Fruit fly (Drosophila melanogaster) whole organism, pupa: Measurements from ENCODE around the gene Nubp1.
A peak's percentile ranks its signal among the peaks of the same experiment; 100 is the strongest.

Source experiments
- CG10348 ChIP-seq: fragments of 200-800 bp; sonication (Bioruptor generic); IDR thresholded peaks from 2 replicates; pipeline ENCODE4 v1.3.6; 2022; ENCODE audit warnings: missing biosample characterization, missing genetic modification characterization
- CG12605 ChIP-seq: fragments of 200-800 bp; sonication (Bioruptor generic); IDR thresholded peaks from 2 replicates; pipeline ENCODE4 v1.3.6; 2022; ENCODE audit warnings: missing biosample characterization, missing genetic modification characterization
- CG13204 ChIP-seq: fragments of 200-800 bp; sonication (Bioruptor generic); optimal IDR thresholded peaks from 2 replicates; lab custom pipeline; 2018; ENCODE audit warnings: missing biosample characterization, mild to moderate bottlenecking, missing genetic modification characterization, moderate library complexity
- CG14655 ChIP-seq: fragments of 200-800 bp; sonication (Bioruptor generic); optimal IDR thresholded peaks from 3 replicates; lab custom pipeline; 2017; ENCODE audit warnings: mild to moderate bottlenecking, missing biosample characterization, missing genetic modification reagents, missing genetic modification characterization
- CG15710 ChIP-seq: fragments of 200-800 bp; sonication (Bioruptor generic); optimal IDR thresholded peaks from 2 replicates; lab custom pipeline; 2018; ENCODE audit warnings: missing biosample characterization, mild to moderate bottlenecking, missing genetic modification characterization, moderate library complexity
- CG17806 ChIP-seq: fragments of 200-800 bp; sonication (Bioruptor generic); optimal IDR thresholded peaks from 2 replicates; lab custom pipeline; 2018; ENCODE audit warnings: missing biosample characterization, mild to moderate bottlenecking, missing genetic modification characterization, moderate library complexity
- CG32121 ChIP-seq: fragments of 200-800 bp; sonication (Bioruptor generic); IDR thresholded peaks from 2 replicates; pipeline ENCODE4 v1.3.6; 2022; ENCODE audit warnings: missing biosample characterization, missing genetic modification characterization
- CG34367 ChIP-seq: fragments of 200-800 bp; sonication (Bioruptor generic); optimal IDR thresholded peaks from 2 replicates; lab custom pipeline; 2018; ENCODE audit warnings: missing biosample characterization, mild to moderate bottlenecking, missing genetic modification characterization
- CG4496 ChIP-seq: fragments of 200-800 bp; sonication (Bioruptor generic); IDR thresholded peaks from 3 replicates; pipeline ENCODE4 v1.3.6; 2022; ENCODE audit warnings: missing biosample characterization, missing genetic modification characterization
- CG8159 ChIP-seq: fragments of 200-800 bp; sonication (Bioruptor generic); optimal IDR thresholded peaks from 3 replicates; lab custom pipeline; 2018; ENCODE audit warnings: missing biosample characterization, mild to moderate bottlenecking, missing genetic modification characterization, moderate library complexity
- CG8301 ChIP-seq: fragments of 200-800 bp; sonication (Bioruptor generic); optimal IDR thresholded peaks from 2 replicates; lab custom pipeline; 2018; ENCODE audit warnings: missing biosample characterization, mild to moderate bottlenecking, missing genetic modification characterization
- CG9948 ChIP-seq: fragments of 200-800 bp; sonication (Bioruptor generic); optimal IDR thresholded peaks from 2 replicates; lab custom pipeline; 2018; ENCODE audit warnings: missing biosample characterization, mild to moderate bottlenecking, missing genetic modification characterization, moderate library complexity
- D1 ChIP-seq: fragments of 200-800 bp; sonication (Bioruptor generic); optimal IDR thresholded peaks from 2 replicates; lab custom pipeline; 2018; ENCODE audit warnings: missing biosample characterization, mild to moderate bottlenecking, missing genetic modification characterization, moderate library complexity
- EcR ChIP-seq: fragments of 200-800 bp; sonication (Bioruptor generic); optimal IDR thresholded peaks from 3 replicates; lab custom pipeline; 2019; ENCODE audit warnings: missing biosample characterization, missing genetic modification characterization, mild to moderate bottlenecking, moderate library complexity, missing genetic modification reagents
- Ets98B ChIP-seq: fragments of 200-800 bp; sonication (Bioruptor generic); IDR thresholded peaks from 2 replicates; pipeline ENCODE4 v1.3.6; 2022; ENCODE audit warnings: missing biosample characterization, missing genetic modification characterization
- Pif1A ChIP-seq: fragments of 200-800 bp; sonication (Bioruptor generic); optimal IDR thresholded peaks from 3 replicates; lab custom pipeline; 2016; ENCODE audit warnings: missing biosample characterization, missing genetic modification characterization
- Pif1B ChIP-seq: fragments of 200-800 bp; sonication (Bioruptor generic); optimal IDR thresholded peaks from 3 replicates; lab custom pipeline; 2016; ENCODE audit warnings: missing biosample characterization, missing genetic modification characterization
- Snoo ChIP-seq: fragments of 200-800 bp; sonication (Bioruptor generic); optimal IDR thresholded peaks from 3 replicates; lab custom pipeline; 2017; ENCODE audit warnings: missing biosample characterization, mild to moderate bottlenecking, missing genetic modification characterization, inconsistent platforms
- fd96Ca ChIP-seq: fragments of 200-800 bp; sonication (Bioruptor generic); IDR thresholded peaks from 3 replicates; pipeline ENCODE4 v1.3.6; 2022; ENCODE audit warnings: missing biosample characterization, missing genetic modification characterization
- gl ChIP-seq: fragments of 200-800 bp; sonication (Bioruptor generic); optimal IDR thresholded peaks from 2 replicates; lab custom pipeline; 2018; ENCODE audit warnings: missing biosample characterization, mild to moderate bottlenecking, missing genetic modification characterization
- rn ChIP-seq: fragments of 200-800 bp; sonication (Bioruptor generic); IDR thresholded peaks from 2 replicates; pipeline ENCODE4 v1.3.6; 2022; ENCODE audit warnings: missing biosample characterization, missing genetic modification characterization

Gene Nubp1

DNA sequence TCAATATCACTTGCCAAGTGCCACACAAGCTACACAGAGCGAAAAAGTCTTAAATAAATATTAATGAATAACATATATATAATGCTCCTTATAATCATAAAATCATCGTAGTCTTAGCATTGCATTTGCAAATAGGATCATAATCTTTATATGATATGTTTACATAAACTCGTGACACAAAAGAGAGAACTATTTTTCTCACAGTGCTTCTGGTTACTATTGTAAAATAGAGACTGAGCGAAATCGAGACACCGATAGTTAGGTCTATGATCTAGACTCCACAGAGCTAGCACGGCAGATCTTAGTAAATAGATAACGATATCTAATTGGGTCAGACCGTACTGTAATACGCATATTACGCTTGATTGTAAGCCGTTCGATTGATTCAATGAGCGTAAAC is 22.7 kb upstream of the Nubp1 start:
- TF ChIP-seq CG12605 (GFP tag; lab: Robert Waterston, UW), result peak; percentile 88
- peak; percentile 44 for TF ChIP-seq Pif1B
- no peak for TF ChIP-seq CG32121
- no peak for TF ChIP-seq CG4496 (GFP tag; lab: Robert Waterston, UW)
- no peak for TF ChIP-seq CG14655 (GFP tag; lab: Kevin White, UChicago)
- TF ChIP-seq Pif1A, result peak; percentile 7
- TF ChIP-seq rn, result no peak

DNA sequence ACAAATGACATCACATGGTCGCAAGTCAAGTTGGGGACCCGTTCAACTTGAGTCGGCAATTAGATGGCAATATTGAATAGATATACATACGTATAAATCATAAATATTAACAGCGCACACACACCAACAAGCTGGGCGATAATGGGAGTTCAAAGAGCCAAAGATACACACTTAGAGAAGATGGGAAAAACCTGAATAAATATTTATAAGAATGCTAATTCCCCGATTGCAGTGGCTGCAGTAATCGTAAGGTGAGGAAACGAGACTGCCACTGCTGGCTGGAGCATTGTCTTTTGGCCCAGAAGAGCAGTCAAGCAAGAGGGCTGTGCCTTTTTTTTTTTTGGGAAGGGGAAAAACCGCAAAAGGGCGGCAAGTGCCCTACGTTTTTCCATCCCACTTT is 22.1 kb upstream of the Nubp1 start:
- no peak for TF ChIP-seq CG13204 (GFP tag; lab: Kevin White, UChicago)
- no peak for TF ChIP-seq CG4496 (GFP tag; lab: Robert Waterston, UW)
- TF ChIP-seq CG32121, result no peak
- TF ChIP-seq CG34367 (tag; lab: Kevin White, UChicago), result no peak
- no peak for TF ChIP-seq CG14655 (GFP tag; lab: Kevin White, UChicago)
- TF ChIP-seq EcR (GFP tag; lab: Kevin White, UChicago), result no peak
- no peak for TF ChIP-seq Ets98B (GFP tag; lab: Robert Waterston, UW)
- no peak for TF ChIP-seq CG17806 (tag; lab: Kevin White, UChicago)
- TF ChIP-seq CG8301 (tag; lab: Kevin White, UChicago), result no peak
- TF ChIP-seq CG8159 (tag; lab: Kevin White, UChicago), result no peak
- no peak for TF ChIP-seq CG9948 (tag; lab: Kevin White, UChicago)
- no peak for TF ChIP-seq Snoo (tag; lab: Kevin White, UChicago)

DNA sequence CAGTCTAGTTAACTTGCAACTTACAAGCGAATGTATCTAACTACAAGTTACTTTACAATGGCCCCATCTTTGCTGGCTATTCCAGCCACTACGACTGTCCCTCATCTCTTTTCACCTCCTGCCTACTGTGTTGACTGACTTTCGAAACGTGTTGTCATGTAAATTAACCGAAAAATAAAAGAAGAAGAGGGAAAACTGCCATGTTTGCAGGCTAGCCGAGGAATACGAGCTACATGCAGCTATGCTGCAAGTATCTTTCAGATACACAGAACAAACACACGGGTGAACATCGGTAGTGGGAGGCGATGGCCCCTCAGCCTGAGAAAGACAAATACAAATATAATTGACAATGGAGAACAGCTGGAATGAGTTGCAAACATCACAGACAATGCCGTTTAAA is 21.7 kb upstream of the Nubp1 start:
- TF ChIP-seq D1 (tag; lab: Kevin White, UChicago) (no peak), rn (no peak), CG9948 (tag; lab: Kevin White, UChicago) (no peak), CG15710 (no peak), CG13204 (GFP tag; lab: Kevin White, UChicago) (no peak), Snoo (tag; lab: Kevin White, UChicago) (no peak), CG17806 (tag; lab: Kevin White, UChicago) (no peak), Pif1B (no peak), CG14655 (GFP tag; lab: Kevin White, UChicago) (no peak)

DNA sequence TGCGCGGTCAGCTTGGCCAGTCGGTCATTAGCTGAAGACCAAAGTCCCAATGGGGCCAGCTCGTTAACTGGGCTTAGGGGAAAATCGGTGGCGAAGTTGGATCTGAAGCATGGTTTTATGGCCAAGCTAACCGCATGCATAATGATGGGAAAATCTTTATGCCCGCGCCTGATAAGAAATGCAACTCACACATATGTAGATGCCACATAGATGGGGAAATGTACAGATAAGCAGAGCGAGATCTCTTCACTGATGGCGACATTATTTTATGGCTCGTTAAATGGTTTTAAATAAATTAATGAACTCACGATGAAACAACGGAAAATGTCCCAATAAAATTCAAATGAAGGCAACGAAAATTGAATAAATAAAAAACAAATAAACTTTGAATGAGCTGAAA is 20.5 kb upstream of the Nubp1 start:
- no peak for TF ChIP-seq Pif1A
- TF ChIP-seq CG10348 (GFP tag; lab: Robert Waterston, UW), result no peak
- TF ChIP-seq EcR (GFP tag; lab: Kevin White, UChicago), result no peak
- TF ChIP-seq CG8159 (tag; lab: Kevin White, UChicago), result no peak
- TF ChIP-seq CG32121, result no peak
- TF ChIP-seq gl (tag; lab: Kevin White, UChicago), result no peak
- no peak for TF ChIP-seq Pif1B
- TF ChIP-seq CG12605 (GFP tag; lab: Robert Waterston, UW), result no peak
- no peak for TF ChIP-seq D1 (tag; lab: Kevin White, UChicago)
- TF ChIP-seq CG34367 (tag; lab: Kevin White, UChicago), result no peak
- no peak for TF ChIP-seq CG9948 (tag; lab: Kevin White, UChicago)
- no peak for TF ChIP-seq CG14655 (GFP tag; lab: Kevin White, UChicago)
- TF ChIP-seq CG13204 (GFP tag; lab: Kevin White, UChicago), result no peak
- TF ChIP-seq Ets98B (GFP tag; lab: Robert Waterston, UW), result no peak
- TF ChIP-seq rn, result no peak
- TF ChIP-seq CG17806 (tag; lab: Kevin White, UChicago), result no peak

DNA sequence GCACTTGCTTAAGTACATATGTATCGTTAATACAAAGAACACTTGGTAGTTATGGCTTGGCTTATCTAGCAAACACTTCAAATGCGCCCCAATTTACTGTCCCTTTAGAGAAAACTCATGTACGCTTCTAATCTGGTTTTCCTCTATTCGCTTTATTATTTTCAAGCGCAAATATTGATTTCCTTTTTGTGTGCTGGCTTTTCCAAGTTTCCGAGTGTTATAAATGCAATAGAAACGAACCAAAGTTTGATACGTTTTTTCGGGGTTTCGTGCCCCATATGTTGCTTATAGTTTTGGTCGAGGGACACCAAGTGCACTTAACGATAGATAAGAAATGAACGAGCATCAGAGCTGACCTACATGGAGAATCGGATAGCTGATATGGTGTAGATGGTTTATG is 18.4 kb upstream of the Nubp1 start:
- TF ChIP-seq CG34367 (tag; lab: Kevin White, UChicago) (no peak), Snoo (tag; lab: Kevin White, UChicago) (no peak), CG12605 (GFP tag; lab: Robert Waterston, UW) (no peak), CG8301 (tag; lab: Kevin White, UChicago) (no peak), rn (no peak), gl (tag; lab: Kevin White, UChicago) (no peak), CG32121 (no peak), Pif1B (no peak), CG4496 (GFP tag; lab: Robert Waterston, UW) (no peak), CG8159 (tag; lab: Kevin White, UChicago) (no peak), CG15710 (no peak), CG17806 (tag; lab: Kevin White, UChicago) (no peak), CG14655 (GFP tag; lab: Kevin White, UChicago) (no peak), EcR (GFP tag; lab: Kevin White, UChicago) (no peak), CG10348 (GFP tag; lab: Robert Waterston, UW) (no peak), fd96Ca (no peak), Pif1A (no peak), D1 (tag; lab: Kevin White, UChicago) (no peak)

DNA sequence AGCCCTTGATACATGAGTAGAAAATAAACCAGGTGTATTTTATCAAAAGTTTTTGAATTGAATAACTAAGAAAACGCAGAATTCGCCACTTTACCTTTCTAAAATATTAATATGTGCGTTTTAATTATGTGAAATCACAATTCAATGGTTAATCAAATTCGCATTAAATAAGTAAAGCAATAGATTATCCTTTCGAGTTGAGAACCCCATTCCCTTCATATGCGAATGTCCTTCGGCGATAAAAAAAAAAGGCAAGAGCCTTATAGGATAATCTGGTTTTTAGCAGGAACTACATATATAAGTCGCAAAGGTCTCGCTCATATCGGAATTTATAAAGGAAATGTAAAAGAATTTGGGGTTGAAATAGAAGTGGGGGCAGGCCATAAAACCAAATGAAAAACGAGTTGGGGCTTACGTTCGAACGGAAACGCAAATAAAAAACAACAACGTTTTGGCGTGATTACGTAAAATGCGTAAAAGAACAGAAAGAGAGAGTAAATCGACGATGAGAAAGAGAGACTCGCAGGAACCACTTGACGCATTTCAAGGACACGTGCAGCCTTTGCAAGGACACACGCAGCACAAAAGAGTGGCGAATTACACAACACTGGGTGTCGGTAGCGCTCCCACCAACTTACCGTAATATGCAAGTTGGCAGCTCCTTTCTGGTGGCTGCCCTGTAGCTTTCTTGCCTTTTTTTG is 17.1 kb upstream of the Nubp1 start:
- no peak for TF ChIP-seq CG12605 (GFP tag; lab: Robert Waterston, UW)
- TF ChIP-seq CG34367 (tag; lab: Kevin White, UChicago), result no peak
- no peak for TF ChIP-seq rn
- TF ChIP-seq Pif1B, result no peak
- no peak for TF ChIP-seq CG10348 (GFP tag; lab: Robert Waterston, UW)
- no peak for TF ChIP-seq CG14655 (GFP tag; lab: Kevin White, UChicago)
- no peak for TF ChIP-seq Snoo (tag; lab: Kevin White, UChicago)
- no peak for TF ChIP-seq CG15710
- no peak for TF ChIP-seq CG17806 (tag; lab: Kevin White, UChicago)
- TF ChIP-seq CG13204 (GFP tag; lab: Kevin White, UChicago), result no peak
- no peak for TF ChIP-seq CG32121
- no peak for TF ChIP-seq CG8301 (tag; lab: Kevin White, UChicago)
- no peak for TF ChIP-seq CG9948 (tag; lab: Kevin White, UChicago)
- no peak for TF ChIP-seq EcR (GFP tag; lab: Kevin White, UChicago)
- no peak for TF ChIP-seq Ets98B (GFP tag; lab: Robert Waterston, UW)
- TF ChIP-seq, all 21 proteins: peak for 0
